Worm (Caenorhabditis elegans): ENCODE results near the gene F14H3.15.

DNA sequence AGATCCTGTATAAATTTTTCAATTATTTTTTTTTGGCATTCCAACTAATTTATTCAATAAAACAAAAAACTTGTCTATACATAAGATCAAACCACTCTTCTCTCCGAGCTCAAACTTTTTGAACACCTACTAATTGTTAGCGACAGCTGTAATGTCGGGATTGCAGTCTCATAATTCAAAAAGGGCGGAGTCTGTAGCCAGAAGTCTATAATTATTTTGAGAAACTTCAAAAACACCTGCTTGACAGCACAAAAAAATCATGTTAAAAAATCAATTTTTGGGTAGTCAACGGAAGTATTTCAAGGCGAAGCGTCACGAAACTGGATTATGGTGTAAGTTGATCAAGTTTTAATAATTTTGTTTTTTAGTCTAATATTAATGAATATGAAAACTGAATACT is 40.0 kb downstream of the F14H3.15 start, which contains the start of gene srx-44:
- TF ChIP-seq ztf-4 (tag; optimal IDR thresholded peaks at IDR 0.05) (no peak), vab-15 (tag; optimal IDR thresholded peaks at IDR 0.05) (no peak), zag-1 (tag; optimal IDR thresholded peaks at IDR 0.05) (no peak), hlh-17 (GFP tag; optimal IDR thresholded peaks at IDR 0.05; ENCODE audit: borderline replicate concordance) (no peak), ces-1 (GFP tag; optimal IDR thresholded peaks at IDR 0.05) (no peak), ztf-11 (tag; optimal IDR thresholded peaks at IDR 0.05) (no peak), sox-4 (tag; optimal IDR thresholded peaks at IDR 0.05) (no peak), lin-15B (tag; optimal IDR thresholded peaks at IDR 0.05) (no peak), fkh-10 (GFP tag; optimal IDR thresholded peaks at IDR 0.05) (no peak), egl-27 (tag; optimal IDR thresholded peaks at IDR 0.05) (no peak), nhr-20 (tag; optimal IDR thresholded peaks at IDR 0.05) (no peak), aha-1 (tag; optimal IDR thresholded peaks at IDR 0.05) (no peak), aly-2 (tag; optimal IDR thresholded peaks at IDR 0.05) (no peak)

Measured in whole organism, L1 larva.